Fruit fly (Drosophila melanogaster): ENCODE results near the gene nom.

nom gene

dm6 chr3R:8673803-8674234 is 49.2 kb upstream of the nom start, which contains the start of gene mRpL19:
mRpL19 (plus strand) TSS chr3R:8674109.
- TF ChIP-seq CG34224 (GFP tag; IDR thresholded peaks at IDR 0.05; ENCODE audit: partially characterized antibody) (peak; percentile 53; the same call in 2 of the 3 replicates), CG1529 (GFP tag; optimal IDR thresholded peaks at IDR 0.05) (no peak), CG7987 (GFP tag; optimal IDR thresholded peaks at IDR 0.05) (no peak), CG31224 (GFP tag; IDR thresholded peaks at IDR 0.05) (no peak), ATbp (GFP tag; optimal IDR thresholded peaks at IDR 0.05) (no peak), Lim3 (GFP tag; IDR thresholded peaks at IDR 0.05) (no peak), D (optimal IDR thresholded peaks at IDR 0.05) (no peak), D (GFP tag; optimal IDR thresholded peaks at IDR 0.05) (no peak), ind (GFP tag; optimal IDR thresholded peaks at IDR 0.05) (no peak), Dll (GFP tag; IDR thresholded peaks at IDR 0.05; ENCODE audit: partially characterized antibody) (peak; percentile 75), CG3281 (GFP tag; optimal IDR thresholded peaks at IDR 0.05) (peak; percentile 7), h (optimal IDR thresholded peaks at IDR 0.05) (no peak), CG1832 (GFP tag; optimal IDR thresholded peaks at IDR 0.05) (no peak), ranshi (GFP tag; IDR thresholded peaks at IDR 0.05) (peak; percentile 11; the same call in 1 of the 2 replicates), z (GFP tag; IDR thresholded peaks at IDR 0.05) (no peak), Ets65A (GFP tag) (no peak), row (GFP tag; IDR thresholded peaks at IDR 0.05) (peak; percentile 73), exex (tag; optimal IDR thresholded peaks at IDR 0.05) (peak; percentile 73), CG17361 (GFP tag; IDR thresholded peaks at IDR 0.05) (peak; percentile 61; the same call in 1 of the 3 replicates), CG4424 (GFP tag; optimal IDR thresholded peaks at IDR 0.05) (peak; percentile 41), Nf-YB (GFP tag; optimal IDR thresholded peaks at IDR 0.05) (peak; percentile 37), CG17186 (GFP tag; optimal IDR thresholded peaks at IDR 0.05) (no peak), CG15601 (tag; optimal IDR thresholded peaks at IDR 0.05) (peak; percentile 65), wdn (GFP tag; IDR thresholded peaks at IDR 0.05) (no peak), crp (GFP tag; optimal IDR thresholded peaks at IDR 0.05) (peak; percentile 44 to 88), Stat92E (GFP tag; optimal IDR thresholded peaks at IDR 0.05) (no peak), luna (GFP tag; optimal IDR thresholded peaks at IDR 0.05) (no peak), seq (GFP tag; IDR thresholded peaks at IDR 0.05) (no peak), CG32767 (GFP tag; IDR thresholded peaks at IDR 0.05) (no peak), gem (tag; optimal IDR thresholded peaks at IDR 0.05) (peak; percentile 70), CG9932 (GFP tag; IDR thresholded peaks at IDR 0.05) (no peak), cas (GFP tag; IDR thresholded peaks at IDR 0.05) (no peak), CG2129 (GFP tag; IDR thresholded peaks at IDR 0.05; ENCODE audit: partially characterized antibody) (peak; percentile 26), YL-1 (GFP tag; optimal IDR thresholded peaks at IDR 0.05) (peak; percentile 74), lilli (GFP tag; optimal IDR thresholded peaks at IDR 0.05) (peak; percentile 45), gcm2 (GFP tag; optimal IDR thresholded peaks at IDR 0.05) (no peak), Blimp-1 (GFP tag; optimal IDR thresholded peaks at IDR 0.05) (peak; percentile 48), Meics (GFP tag; optimal IDR thresholded peaks at IDR 0.05) (peak; percentile 39), CG2712 (tag; optimal IDR thresholded peaks at IDR 0.05) (peak; percentile 73), Dip2 (GFP tag; IDR thresholded peaks at IDR 0.05) (no peak), chn (GFP tag; optimal IDR thresholded peaks at IDR 0.05) (no peak), Camta (GFP tag; optimal IDR thresholded peaks at IDR 0.05) (no peak), TFAM (GFP tag; optimal IDR thresholded peaks at IDR 0.05) (no peak), CG12299 (tag; optimal IDR thresholded peaks at IDR 0.05) (peak; percentile 58), gcm (GFP tag; optimal IDR thresholded peaks at IDR 0.05) (peak; percentile 50), Aef1 (GFP tag; IDR thresholded peaks at IDR 0.05) (no peak), CG14014 (GFP tag; IDR thresholded peaks at IDR 0.05) (peak; percentile 13; the same call in 1 of the 2 replicates), fd96Cb (tag; optimal IDR thresholded peaks at IDR 0.05) (no peak), fu2 (GFP tag; optimal IDR thresholded peaks at IDR 0.05) (no peak), CG8765 (GFP tag; IDR thresholded peaks at IDR 0.05) (no peak), phol (tag; optimal IDR thresholded peaks at IDR 0.05) (peak; percentile 61), danr (GFP tag; IDR thresholded peaks at IDR 0.05) (no peak)

Measured in whole organism, embryonic.